Fruit fly (Drosophila melanogaster) whole organism, embryonic: ENCODE data around the gene CG18258.

Source experiments
- ATbp ChIP-seq: fragments of 200-800 bp; sonication (Bioruptor generic); optimal IDR thresholded peaks from 2 replicates; lab custom pipeline; 2017; ENCODE audit warnings: missing biosample characterization, mild to moderate bottlenecking, missing genetic modification characterization, missing genetic modification reagents
- Antp ChIP-seq: fragments of 200-800 bp; sonication (Bioruptor generic); optimal IDR thresholded peaks from 3 replicates; lab custom pipeline; 2016; ENCODE audit warnings: missing biosample characterization, missing genetic modification characterization
- CG10267 ChIP-seq: fragments of 200-800 bp; sonication (Bioruptor generic); optimal IDR thresholded peaks from 2 replicates; lab custom pipeline; 2018; ENCODE audit warnings: missing biosample characterization, mild to moderate bottlenecking, missing genetic modification characterization, moderate library complexity
- CG10366 ChIP-seq: fragments of 200-800 bp; sonication (Bioruptor generic); IDR thresholded peaks from 2 replicates; pipeline ENCODE4 v1.3.6; 2022; ENCODE audit warnings: missing biosample characterization, missing genetic modification characterization
- CG11696 ChIP-seq: fragments of 200-800 bp; sonication (Bioruptor generic); IDR thresholded peaks from 2 replicates; pipeline ENCODE4 v1.3.6; 2022; ENCODE audit warnings: missing biosample characterization, missing genetic modification characterization
- CG12659 ChIP-seq: fragments of 200-800 bp; sonication (Bioruptor generic); optimal IDR thresholded peaks from 3 replicates; lab custom pipeline; 2017; ENCODE audit warnings: mild to moderate bottlenecking, missing biosample characterization, missing genetic modification reagents, missing genetic modification characterization
- CG13775 ChIP-seq: fragments of 200-800 bp; sonication (Bioruptor generic); optimal IDR thresholded peaks from 3 replicates; lab custom pipeline; 2017; ENCODE audit warnings: missing biosample characterization, mild to moderate bottlenecking, missing genetic modification characterization
- CG14014 ChIP-seq: fragments of 200-800 bp; sonication (Bioruptor generic); IDR thresholded peaks from 2 replicates; pipeline ENCODE4 v1.3.6; 2022; ENCODE audit warnings: missing biosample characterization, missing genetic modification characterization
- CG17385 ChIP-seq: fragments of 200-800 bp; sonication (Bioruptor generic); optimal IDR thresholded peaks from 3 replicates; lab custom pipeline; 2018; ENCODE audit warnings: missing biosample characterization, mild to moderate bottlenecking, missing genetic modification characterization
- CG2202 ChIP-seq: fragments of 200-800 bp; sonication (Bioruptor generic); optimal IDR thresholded peaks from 2 replicates; lab custom pipeline; 2018; ENCODE audit warnings: missing biosample characterization, mild to moderate bottlenecking, missing genetic modification characterization
- CG2712 ChIP-seq: fragments of 200-800 bp; optimal IDR thresholded peaks from 3 replicates; lab custom pipeline; 2019; ENCODE audit warnings: missing biosample characterization, mild to moderate bottlenecking, missing genetic modification characterization, moderate library complexity
- CG30020 ChIP-seq: fragments of 200-800 bp; optimal IDR thresholded peaks from 2 replicates; lab custom pipeline; 2019; ENCODE audit warnings: missing biosample characterization, mild to moderate bottlenecking, missing genetic modification characterization, moderate library complexity
- CG31441 ChIP-seq: fragments of 200-800 bp; sonication (Bioruptor generic); IDR thresholded peaks from 2 replicates; pipeline ENCODE4 v1.3.6; 2022; ENCODE audit warnings: missing biosample characterization, missing genetic modification characterization
- CG32772 ChIP-seq: fragments of 200-800 bp; sonication (Bioruptor generic); IDR thresholded peaks from 2 replicates; pipeline ENCODE4 v1.3.6; 2022; ENCODE audit warnings: missing biosample characterization, missing genetic modification characterization
- CG3995 ChIP-seq: fragments of 200-800 bp; sonication (Bioruptor generic); optimal IDR thresholded peaks from 3 replicates; lab custom pipeline; 2016; ENCODE audit warnings: missing biosample characterization, missing genetic modification characterization
- CG5953 ChIP-seq: fragments of 200-800 bp; sonication (Bioruptor generic); IDR thresholded peaks from 2 replicates; pipeline ENCODE4 v1.3.6; 2022; ENCODE audit warnings: missing biosample characterization, missing genetic modification characterization
- CkIIα-i1 ChIP-seq: fragments of 200-800 bp; sonication (Bioruptor generic); IDR thresholded peaks from 2 replicates; pipeline ENCODE4 v1.3.6; 2022; ENCODE audit warnings: missing biosample characterization, missing genetic modification characterization
- CoRest ChIP-seq: fragments of 200-800 bp; sonication (Bioruptor generic); optimal IDR thresholded peaks from 3 replicates; lab custom pipeline; 2018; ENCODE audit warnings: missing biosample characterization, mild to moderate bottlenecking, missing genetic modification characterization, moderate library complexity
- Dek ChIP-seq: fragments of 200-800 bp; sonication (Bioruptor generic); optimal IDR thresholded peaks from 3 replicates; lab custom pipeline; 2019; ENCODE audit warnings: missing biosample characterization, mild to moderate bottlenecking, missing genetic modification characterization, moderate library complexity
- H2.0 ChIP-seq: fragments of 200-800 bp; sonication (Bioruptor generic); IDR thresholded peaks from 2 replicates; pipeline ENCODE4 v1.3.6; 2022; ENCODE audit warnings: missing biosample characterization, missing genetic modification characterization
- Hmr ChIP-seq: fragments of 200-800 bp; sonication (Bioruptor generic); optimal IDR thresholded peaks from 3 replicates; lab custom pipeline; 2017; ENCODE audit warnings: mild to moderate bottlenecking, missing biosample characterization, missing genetic modification reagents, missing genetic modification characterization
- MBD-R2 ChIP-seq: fragments of 200-800 bp; sonication (Bioruptor generic); IDR thresholded peaks from 2 replicates; pipeline ENCODE4 v1.3.6; 2022; ENCODE audit warnings: missing biosample characterization, missing genetic modification characterization
- Mes4 ChIP-seq: fragments of 200-800 bp; sonication (Bioruptor generic); optimal IDR thresholded peaks from 2 replicates; lab custom pipeline; 2016; ENCODE audit warnings: missing biosample characterization, missing genetic modification characterization
- Myb ChIP-seq: fragments of 200-800 bp; sonication (Bioruptor generic); optimal IDR thresholded peaks from 2 replicates; lab custom pipeline; 2016; ENCODE audit warnings: missing biosample characterization, missing genetic modification characterization
- Nf-YC ChIP-seq: fragments of 200-800 bp; optimal IDR thresholded peaks from 3 replicates; lab custom pipeline; 2019; ENCODE audit warnings: missing biosample characterization, mild to moderate bottlenecking, missing genetic modification characterization, moderate library complexity
- Poxn ChIP-seq: fragments of 200-800 bp; sonication (Bioruptor generic); IDR thresholded peaks from 2 replicates; pipeline ENCODE4 v1.3.6; 2022; ENCODE audit warnings: missing biosample characterization, missing genetic modification characterization
- Sox102F ChIP-seq: fragments of 200-800 bp; sonication (Bioruptor generic); optimal IDR thresholded peaks from 2 replicates; lab custom pipeline; 2018; ENCODE audit warnings: missing biosample characterization, mild to moderate bottlenecking, missing genetic modification characterization, moderate library complexity
- Stat92E ChIP-seq, 3 experiments: fragments of >200 bp in 2 of 3; fragments of 200-800 bp in 1 of 3; sonication (Bioruptor generic) in 1 of 3; optimal IDR thresholded peaks; 2 replicates each; lab custom pipeline; 2017 to 2019; ENCODE audit warnings: missing biosample characterization in 3 of 3, missing genetic modification characterization in 3 of 3, mild to moderate bottlenecking in 1 of 3, moderate library complexity in 1 of 3
- Taf1 ChIP-seq: fragments of 200-800 bp; sonication (Bioruptor generic); IDR thresholded peaks from 2 replicates; pipeline ENCODE4 v1.3.6; 2022; ENCODE audit warnings: missing biosample characterization, missing genetic modification characterization
- Xbp1 ChIP-seq: fragments of 200-800 bp; sonication (Bioruptor generic); optimal IDR thresholded peaks from 3 replicates; lab custom pipeline; 2016; ENCODE audit warnings: missing biosample characterization, mild to moderate bottlenecking, missing genetic modification characterization
- al ChIP-seq: fragments of 200-800 bp; sonication (Bioruptor generic); IDR thresholded peaks from 2 replicates; pipeline ENCODE4 v1.3.6; 2022; ENCODE audit warnings: missing biosample characterization, missing genetic modification characterization
- bsh ChIP-seq, 2 experiments: fragments of 200-800 bp; sonication (Bioruptor generic); optimal IDR thresholded peaks; 2 replicates each; lab custom pipeline; 2017 to 2018; ENCODE audit warnings: mild to moderate bottlenecking in 2 of 2, missing biosample characterization in 2 of 2, missing genetic modification characterization in 2 of 2, moderate library complexity in 1 of 2
- dmrt99B ChIP-seq: fragments of 200-800 bp; sonication (Bioruptor generic); optimal IDR thresholded peaks from 2 replicates; lab custom pipeline; 2018; ENCODE audit warnings: missing biosample characterization, mild to moderate bottlenecking, missing genetic modification characterization, moderate library complexity
- ewg ChIP-seq: fragments of 200-800 bp; sonication (Bioruptor generic); optimal IDR thresholded peaks from 3 replicates; lab custom pipeline; 2017; ENCODE audit warnings: mild to moderate bottlenecking, missing biosample characterization, missing genetic modification reagents, missing genetic modification characterization
- fd96Cb ChIP-seq: fragments of 200-800 bp; sonication (Bioruptor generic); optimal IDR thresholded peaks from 2 replicates; lab custom pipeline; 2018; ENCODE audit warnings: missing biosample characterization, mild to moderate bottlenecking, missing genetic modification characterization, moderate library complexity
- ftz-f1 ChIP-seq: fragments of 200-800 bp; sonication (Bioruptor generic); optimal IDR thresholded peaks from 2 replicates; lab custom pipeline; 2016; ENCODE audit warnings: missing biosample characterization, missing genetic modification characterization
- hkb ChIP-seq, 2 experiments: fragments of 200-800 bp in 1 of 2; fragments of >200 bp in 1 of 2; sonication (Bioruptor generic) in 1 of 2; IDR thresholded peaks in 1 of 2; optimal IDR thresholded peaks in 1 of 2; 2 replicates each; pipeline versions ENCODE4 v1.3.6 to Lab custom; 2017 to 2022; ENCODE audit warnings: missing biosample characterization in 1 of 2, missing genetic modification characterization in 1 of 2
- mirr ChIP-seq: fragments of 200-800 bp; sonication (Bioruptor generic); optimal IDR thresholded peaks from 3 replicates; lab custom pipeline; 2018; ENCODE audit warnings: missing biosample characterization, mild to moderate bottlenecking, missing genetic modification characterization
- pros ChIP-seq: fragments of 200-800 bp; sonication (Bioruptor generic); optimal IDR thresholded peaks from 3 replicates; lab custom pipeline; 2019; ENCODE audit warnings: missing biosample characterization, mild to moderate bottlenecking, missing genetic modification characterization, moderate library complexity
- ranshi ChIP-seq: fragments of 200-800 bp; sonication (Bioruptor generic); IDR thresholded peaks from 2 replicates; pipeline ENCODE4 v1.3.6; 2022; ENCODE audit warnings: missing biosample characterization, missing genetic modification characterization
- rib ChIP-seq: fragments of 200-800 bp; sonication (Bioruptor generic); IDR thresholded peaks from 2 replicates; pipeline ENCODE4 v1.3.6; 2022; ENCODE audit warnings: missing biosample characterization, missing genetic modification characterization
- run ChIP-seq: fragments of 200-800 bp; sonication (Bioruptor generic); optimal IDR thresholded peaks from 3 replicates; lab custom pipeline; 2018; ENCODE audit warnings: missing biosample characterization, mild to moderate bottlenecking, missing genetic modification characterization
- seq ChIP-seq: fragments of 200-800 bp; sonication (Bioruptor generic); IDR thresholded peaks from 2 replicates; pipeline ENCODE4 v1.3.6; 2022; ENCODE audit warnings: missing biosample characterization, missing genetic modification characterization
- slbo ChIP-seq: fragments of 200-800 bp; sonication (Bioruptor generic); IDR thresholded peaks from 2 replicates; pipeline ENCODE4 v1.3.6; 2022; ENCODE audit warnings: missing biosample characterization, missing genetic modification characterization
- stc ChIP-seq: fragments of 200-800 bp; sonication (Bioruptor generic); IDR thresholded peaks from 2 replicates; pipeline ENCODE4 v1.3.6; 2022; ENCODE audit warnings: missing biosample characterization, missing genetic modification characterization
- tgo ChIP-seq: fragments of 200-800 bp; sonication (Bioruptor generic); IDR thresholded peaks from 3 replicates; pipeline ENCODE4 v1.3.6; 2022; ENCODE audit warnings: missing biosample characterization, missing genetic modification characterization
- tll ChIP-seq, 2 experiments: fragments of 200-800 bp in 1 of 2; fragments of >200 bp in 1 of 2; sonication (Bioruptor generic) in 1 of 2; optimal IDR thresholded peaks; 2 replicates each; lab custom pipeline; 2017 to 2019; ENCODE audit warnings: missing biosample characterization in 2 of 2, missing genetic modification characterization in 2 of 2, mild to moderate bottlenecking in 1 of 2, moderate library complexity in 1 of 2
- trem ChIP-seq: fragments of 200-800 bp; optimal IDR thresholded peaks from 3 replicates; lab custom pipeline; 2019; ENCODE audit warnings: missing biosample characterization, mild to moderate bottlenecking, missing genetic modification characterization, moderate library complexity
- zen ChIP-seq: fragments of 200-800 bp; sonication (Bioruptor generic); optimal IDR thresholded peaks from 3 replicates; lab custom pipeline; 2018; ENCODE audit warnings: missing biosample characterization, mild to moderate bottlenecking, missing genetic modification characterization, moderate library complexity

CG18258 gene

DNA sequence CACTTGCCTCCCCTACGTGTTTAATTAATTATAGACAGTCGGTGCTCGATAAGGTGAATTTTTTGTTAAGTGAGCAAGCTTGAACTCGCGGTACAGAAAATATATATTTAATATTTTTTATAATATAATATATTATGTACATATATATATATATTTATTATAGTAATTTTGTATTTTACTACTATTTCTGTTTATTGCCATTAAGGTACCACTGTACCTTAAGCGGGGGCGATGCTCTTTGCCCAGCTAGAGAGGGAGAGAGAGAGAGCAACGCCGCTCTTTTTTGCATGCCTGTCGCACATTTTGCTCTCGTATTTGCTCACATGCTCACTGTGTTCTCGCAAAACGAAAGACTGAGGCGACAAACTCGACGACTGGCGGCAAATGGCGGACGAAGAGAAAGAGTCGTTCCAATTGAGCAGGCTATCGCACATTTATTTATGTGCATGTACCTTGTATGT, 41.6 kb upstream of the CG18258 start (continued):
- TF ChIP-seq CG30020 (tag; lab: Kevin White, UChicago) (no peak), MBD-R2 (peak; percentile 24; the same call in 1 of the 2 replicates), Taf1 (peak; percentile 14; the same call in 1 of the 2 replicates), CG2712 (tag; lab: Kevin White, UChicago) (peak; percentile 36), Myb (no peak), ATbp (GFP tag; lab: Kevin White, UChicago) (no peak), CkIIα-i1 (GFP tag; lab: Robert Waterston, UW) (no peak), Mes4 (GFP tag; lab: Kevin White, UChicago) (no peak), stc (GFP tag; lab: Robert Waterston, UW) (0 out of 2 replicates have a peak, but pooled peaks have one; percentile 28), ftz-f1 (GFP tag; lab: Kevin White, UChicago) (no peak), pros (GFP tag; lab: Kevin White, UChicago) (no peak), CoRest (tag; lab: Kevin White, UChicago) (peak; percentile 45), CG11696 (no peak), tll (GFP tag; optimal IDR thresholded peaks at IDR 0.05; lab: Kevin White, UChicago) (peak in 1 of 2 experiments; percentile 12), CG14014 (peak; percentile 63; the same call in 1 of the 2 replicates), mirr (GFP tag; lab: Kevin White, UChicago) (no peak), CG10366 (GFP tag; lab: Robert Waterston, UW) (peak; percentile 36), slbo (GFP tag; lab: Robert Waterston, UW) (peak; percentile 74), CG10267 (tag; lab: Kevin White, UChicago) (peak; percentile 21), al (GFP tag; lab: Robert Waterston, UW) (peak; percentile 41; the same call in 1 of the 2 replicates), Stat92E (GFP tag; optimal IDR thresholded peaks at IDR 0.05; lab: Kevin White, UChicago) (no peak), CG2202 (tag; lab: Kevin White, UChicago) (no peak), Hmr (GFP tag; lab: Kevin White, UChicago) (peak; percentile 57), dmrt99B (peak; percentile 50), CG5953 (GFP tag; lab: Robert Waterston, UW) (no peak), Poxn (GFP tag; lab: Robert Waterston, UW) (0 out of 2 replicates have a peak, but pooled peaks have one; percentile 25), CG13775 (peak; percentile 36), seq (GFP tag; lab: Robert Waterston, UW) (peak; percentile 50; the same call in 1 of the 2 replicates), H2.0 (0 out of 2 replicates have a peak, but pooled peaks have one; percentile 12), run (tag; lab: Kevin White, UChicago) (no peak), CG12659 (GFP tag; lab: Kevin White, UChicago) (peak; percentile 42), ewg (GFP tag; lab: Kevin White, UChicago) (no peak), Sox102F (GFP tag; lab: Kevin White, UChicago) (peak; percentile 38), zen (tag; lab: Kevin White, UChicago) (peak; percentile 22), fd96Cb (tag; lab: Kevin White, UChicago) (no peak), CG3995 (no peak), ranshi (peak; percentile 42; the same call in 1 of the 2 replicates), rib (GFP tag; lab: Robert Waterston, UW) (0 out of 2 replicates have a peak, but pooled peaks have one; percentile 16), Antp (GFP tag; lab: Kevin White, UChicago) (no peak), bsh (GFP tag; optimal IDR thresholded peaks at IDR 0.05; lab: Kevin White, UChicago) (peak in 1 of 2 experiments; percentile 66), hkb (optimal IDR thresholded peaks at IDR 0.05; lab: Kevin White, UChicago) (no peak), hkb (GFP tag; IDR thresholded peaks at IDR 0.05; lab: Robert Waterston, UW) (peak; percentile 55; the same call in 1 of the 2 replicates), tgo (GFP tag; lab: Robert Waterston, UW) (peak; percentile 58), Nf-YC (tag; lab: Kevin White, UChicago) (peak; percentile 41), CG17385 (GFP tag; lab: Kevin White, UChicago) (peak; percentile 56), CG32772 (GFP tag; lab: Robert Waterston, UW) (peak; percentile 48; the same call in 1 of the 2 replicates), trem (tag; lab: Kevin White, UChicago) (no peak), Dek (tag; lab: Kevin White, UChicago) (peak; percentile 47), Xbp1 (peak; percentile 21), CG31441 (0 out of 2 replicates have a peak, but pooled peaks have one; percentile 32)
